Fruit fly (Drosophila melanogaster) whole organism, embryonic: ENCODE data around the gene spd-2.

Experiments
- Abd-B ChIP-seq: fragments of 200-800 bp; sonication (Bioruptor generic); optimal IDR thresholded peaks from 2 replicates; lab custom pipeline; 2018; ENCODE audit warnings: missing biosample characterization, mild to moderate bottlenecking, missing genetic modification characterization, moderate library complexity
- Atf6 ChIP-seq: fragments of 200-800 bp; sonication (Bioruptor generic); IDR thresholded peaks from 2 replicates; pipeline ENCODE4 v1.3.6; 2022; ENCODE audit warnings: missing biosample characterization, missing genetic modification characterization
- BEAF-32 ChIP-seq: fragments of 200-800 bp; sonication (Bioruptor generic); optimal IDR thresholded peaks from 3 replicates; lab custom pipeline; 2017; ENCODE audit warnings: missing biosample characterization, missing genetic modification characterization, mild to moderate bottlenecking, moderate library complexity, missing genetic modification reagents
- Bdp1 ChIP-seq: fragments of 200-800 bp; sonication (Bioruptor generic); optimal IDR thresholded peaks from 3 replicates; lab custom pipeline; 2016; ENCODE audit warnings: missing biosample characterization, missing genetic modification characterization
- CG1024 ChIP-seq: fragments of 200-800 bp; sonication (Bioruptor generic); IDR thresholded peaks from 2 replicates; pipeline ENCODE4 v1.3.6; 2022; ENCODE audit warnings: missing biosample characterization, missing genetic modification characterization
- CG12104 ChIP-seq: fragments of 200-800 bp; sonication (Bioruptor generic); optimal IDR thresholded peaks from 3 replicates; lab custom pipeline; 2016; ENCODE audit warnings: missing biosample characterization, missing genetic modification characterization
- CG12236 ChIP-seq: fragments of 200-800 bp; sonication (Bioruptor generic); optimal IDR thresholded peaks from 2 replicates; lab custom pipeline; 2016; ENCODE audit warnings: missing biosample characterization, missing genetic modification characterization
- CG1602 ChIP-seq: fragments of 200-800 bp; sonication (Bioruptor generic); optimal IDR thresholded peaks from 3 replicates; lab custom pipeline; 2016; ENCODE audit warnings: missing biosample characterization, missing genetic modification characterization
- CG16815 ChIP-seq: fragments of 200-800 bp; sonication (Bioruptor generic); optimal IDR thresholded peaks from 3 replicates; lab custom pipeline; 2017; ENCODE audit warnings: missing biosample characterization, mild to moderate bottlenecking, missing genetic modification characterization
- CG16863 ChIP-seq: fragments of 200-800 bp; sonication (Bioruptor generic); optimal IDR thresholded peaks from 3 replicates; lab custom pipeline; 2016; ENCODE audit warnings: missing biosample characterization, missing genetic modification characterization
- CG18476 ChIP-seq: fragments of 200-800 bp; sonication (Bioruptor generic); optimal IDR thresholded peaks from 2 replicates; lab custom pipeline; 2016; ENCODE audit warnings: missing biosample characterization, mild to moderate bottlenecking, missing genetic modification characterization
- CG18764 ChIP-seq: fragments of 200-800 bp; sonication (Bioruptor generic); optimal IDR thresholded peaks from 3 replicates; lab custom pipeline; 2016; ENCODE audit warnings: missing biosample characterization, missing genetic modification characterization
- CG2199 ChIP-seq: fragments of 200-800 bp; sonication (Bioruptor generic); IDR thresholded peaks from 3 replicates; pipeline ENCODE4 v1.3.6; 2022; ENCODE audit warnings: missing biosample characterization, missing genetic modification characterization
- CG2678 ChIP-seq: fragments of 200-800 bp; sonication (Bioruptor generic); optimal IDR thresholded peaks from 3 replicates; lab custom pipeline; 2019; ENCODE audit warnings: missing biosample characterization, mild to moderate bottlenecking, missing genetic modification characterization, moderate library complexity
- CG30020 ChIP-seq: fragments of 200-800 bp; optimal IDR thresholded peaks from 2 replicates; lab custom pipeline; 2019; ENCODE audit warnings: missing biosample characterization, mild to moderate bottlenecking, missing genetic modification characterization, moderate library complexity
- CG4282 ChIP-seq: fragments of 200-800 bp; sonication (Bioruptor generic); optimal IDR thresholded peaks from 2 replicates; lab custom pipeline; 2016; ENCODE audit warnings: missing biosample characterization, missing genetic modification characterization
- CG4360 ChIP-seq: fragments of 200-800 bp; sonication (Bioruptor generic); IDR thresholded peaks from 2 replicates; pipeline ENCODE4 v1.3.6; 2022; ENCODE audit warnings: missing biosample characterization, missing genetic modification characterization
- CG9609 ChIP-seq: fragments of 200-800 bp; sonication (Bioruptor generic); optimal IDR thresholded peaks from 3 replicates; lab custom pipeline; 2016; ENCODE audit warnings: missing biosample characterization, missing genetic modification characterization
- CG9727 ChIP-seq: fragments of 200-800 bp; sonication (Bioruptor generic); optimal IDR thresholded peaks from 3 replicates; lab custom pipeline; 2017; ENCODE audit warnings: missing biosample characterization, mild to moderate bottlenecking, missing genetic modification characterization
- CTCF ChIP-seq: fragments of 200-800 bp; sonication (Bioruptor generic); optimal IDR thresholded peaks from 2 replicates; lab custom pipeline; 2017; ENCODE audit warnings: missing biosample characterization, mild to moderate bottlenecking, missing genetic modification characterization, moderate library complexity
- Doc2 ChIP-seq: fragments of 200-800 bp; sonication (Bioruptor generic); IDR thresholded peaks from 2 replicates; pipeline ENCODE4 v1.3.6; 2022; ENCODE audit warnings: missing biosample characterization, missing genetic modification characterization
- ERR ChIP-seq: fragments of 200-800 bp; sonication (Bioruptor generic); optimal IDR thresholded peaks from 2 replicates; lab custom pipeline; 2016; ENCODE audit warnings: missing biosample characterization, missing genetic modification characterization
- Ets65A ChIP-seq: fragments of 200-800 bp; sonication (Bioruptor generic); peaks from one replicate; lab custom pipeline; 2016; ENCODE audit warnings: missing biosample characterization, missing genetic modification characterization
- Fer2 ChIP-seq: fragments of 200-800 bp; sonication (Bioruptor generic); optimal IDR thresholded peaks from 2 replicates; lab custom pipeline; 2018; ENCODE audit warnings: missing biosample characterization, mild to moderate bottlenecking, missing genetic modification characterization, moderate library complexity
- Hr39 ChIP-seq: fragments of >200 bp; optimal IDR thresholded peaks from 2 replicates; lab custom pipeline; 2017
- Hr51 ChIP-seq, 2 experiments: fragments of 200-800 bp; sonication (Bioruptor generic); optimal IDR thresholded peaks; 2 replicates in 1 of 2; 3 replicates in 1 of 2; lab custom pipeline; 2016 to 2018; ENCODE audit warnings: missing biosample characterization in 2 of 2, missing genetic modification characterization in 2 of 2, mild to moderate bottlenecking in 1 of 2, moderate library complexity in 1 of 2
- MESR4 ChIP-seq: fragments of 200-800 bp; sonication (Bioruptor generic); optimal IDR thresholded peaks from 2 replicates; lab custom pipeline; 2018; ENCODE audit warnings: missing biosample characterization, mild to moderate bottlenecking, missing genetic modification characterization, moderate library complexity
- NC2β ChIP-seq: fragments of 200-800 bp; sonication (Bioruptor generic); optimal IDR thresholded peaks from 2 replicates; lab custom pipeline; 2016; ENCODE audit warnings: missing biosample characterization, missing genetic modification characterization
- Oli ChIP-seq: fragments of 200-800 bp; sonication (Bioruptor generic); optimal IDR thresholded peaks from 2 replicates; lab custom pipeline; 2018; ENCODE audit warnings: missing biosample characterization, mild to moderate bottlenecking, missing genetic modification characterization, moderate library complexity
- Sox100B ChIP-seq: fragments of 200-800 bp; sonication (Bioruptor generic); optimal IDR thresholded peaks from 3 replicates; lab custom pipeline; 2018; ENCODE audit warnings: missing biosample characterization, mild to moderate bottlenecking, missing genetic modification characterization
- Taf1 ChIP-seq: fragments of 200-800 bp; sonication (Bioruptor generic); IDR thresholded peaks from 2 replicates; pipeline ENCODE4 v1.3.6; 2022; ENCODE audit warnings: missing biosample characterization, missing genetic modification characterization
- Tbp ChIP-seq: fragments of >200 bp; optimal IDR thresholded peaks from 2 replicates; lab custom pipeline; 2018; ENCODE audit warnings: missing biosample characterization, missing genetic modification characterization
- ato ChIP-seq: fragments of 200-800 bp; sonication (Bioruptor generic); IDR thresholded peaks from 2 replicates; pipeline ENCODE4 v1.3.6; 2022; ENCODE audit warnings: missing biosample characterization, missing genetic modification characterization; ENCODE audit not compliant: partially characterized antibody
- chif ChIP-seq, 2 experiments: fragments of 200-800 bp; sonication (Bioruptor generic); optimal IDR thresholded peaks; 3 replicates each; lab custom pipeline; 2016; ENCODE audit warnings: missing biosample characterization in 2 of 2, missing genetic modification characterization in 2 of 2
- dm ChIP-seq: fragments of 200-800 bp; sonication (Bioruptor generic); optimal IDR thresholded peaks from 3 replicates; lab custom pipeline; 2016; ENCODE audit warnings: missing biosample characterization, missing genetic modification characterization
- exex ChIP-seq: fragments of 200-800 bp; sonication (Bioruptor generic); optimal IDR thresholded peaks from 4 replicates; lab custom pipeline; 2018; ENCODE audit warnings: missing biosample characterization, mild to moderate bottlenecking, missing genetic modification characterization, moderate library complexity
- fru ChIP-seq: fragments of >200 bp; optimal IDR thresholded peaks from 2 replicates; lab custom pipeline; 2017
- ham ChIP-seq: fragments of 200-800 bp; sonication (Bioruptor generic); IDR thresholded peaks from 2 replicates; pipeline ENCODE4 v1.3.6; 2022; ENCODE audit warnings: missing biosample characterization, missing genetic modification characterization
- hkb ChIP-seq, 2 experiments: fragments of 200-800 bp in 1 of 2; fragments of >200 bp in 1 of 2; sonication (Bioruptor generic) in 1 of 2; IDR thresholded peaks in 1 of 2; optimal IDR thresholded peaks in 1 of 2; 2 replicates each; pipeline versions ENCODE4 v1.3.6 to Lab custom; 2017 to 2022; ENCODE audit warnings: missing biosample characterization in 1 of 2, missing genetic modification characterization in 1 of 2
- mam ChIP-seq: fragments of 200-800 bp; sonication (Bioruptor generic); optimal IDR thresholded peaks from 3 replicates; lab custom pipeline; 2016; ENCODE audit warnings: missing biosample characterization, missing genetic modification characterization
- org-1 ChIP-seq: fragments of 200-800 bp; sonication (Bioruptor generic); optimal IDR thresholded peaks from 2 replicates; lab custom pipeline; 2017; ENCODE audit warnings: missing biosample characterization, missing genetic modification characterization
- pfk ChIP-seq: fragments of 200-800 bp; sonication (Bioruptor generic); optimal IDR thresholded peaks from 2 replicates; lab custom pipeline; 2018; ENCODE audit warnings: missing biosample characterization, mild to moderate bottlenecking, missing genetic modification characterization, moderate library complexity
- phol ChIP-seq: fragments of 200-800 bp; sonication (Bioruptor generic); optimal IDR thresholded peaks from 3 replicates; lab custom pipeline; 2018; ENCODE audit warnings: missing biosample characterization, mild to moderate bottlenecking, missing genetic modification characterization, moderate library complexity
- schlank ChIP-seq: fragments of 200-800 bp; sonication (Bioruptor generic); optimal IDR thresholded peaks from 2 replicates; lab custom pipeline; 2018; ENCODE audit warnings: missing biosample characterization, mild to moderate bottlenecking, missing genetic modification characterization
- sens ChIP-seq: fragments of 200-800 bp; sonication (Bioruptor generic); peaks from one replicate; lab custom pipeline; 2016; ENCODE audit warnings: missing biosample characterization, missing genetic modification characterization
- slou ChIP-seq: fragments of 200-800 bp; sonication (Bioruptor generic); optimal IDR thresholded peaks from 3 replicates; lab custom pipeline; 2016; ENCODE audit warnings: missing biosample characterization, missing genetic modification characterization
- sna ChIP-seq: fragments of 200-800 bp; sonication (Bioruptor generic); IDR thresholded peaks from 2 replicates; pipeline ENCODE4 v1.3.6; 2022; ENCODE audit warnings: missing biosample characterization, missing genetic modification characterization; ENCODE audit not compliant: partially characterized antibody
- ssp ChIP-seq: fragments of 200-800 bp; sonication (Bioruptor generic); IDR thresholded peaks from 2 replicates; pipeline ENCODE4 v1.3.6; 2022; ENCODE audit warnings: missing biosample characterization, missing genetic modification characterization
- sug ChIP-seq: fragments of 200-800 bp; optimal IDR thresholded peaks from 2 replicates; lab custom pipeline; 2019; ENCODE audit warnings: missing biosample characterization, mild to moderate bottlenecking, missing genetic modification characterization, moderate library complexity
- tup ChIP-seq: fragments of 200-800 bp; sonication (Bioruptor generic); optimal IDR thresholded peaks from 2 replicates; lab custom pipeline; 2016; ENCODE audit warnings: missing biosample characterization, mild to moderate bottlenecking, missing genetic modification characterization, moderate library complexity
- tx ChIP-seq: fragments of 200-800 bp; sonication (Bioruptor generic); optimal IDR thresholded peaks from 2 replicates; lab custom pipeline; 2016; ENCODE audit warnings: missing biosample characterization, missing genetic modification characterization

Gene spd-2

DNA sequence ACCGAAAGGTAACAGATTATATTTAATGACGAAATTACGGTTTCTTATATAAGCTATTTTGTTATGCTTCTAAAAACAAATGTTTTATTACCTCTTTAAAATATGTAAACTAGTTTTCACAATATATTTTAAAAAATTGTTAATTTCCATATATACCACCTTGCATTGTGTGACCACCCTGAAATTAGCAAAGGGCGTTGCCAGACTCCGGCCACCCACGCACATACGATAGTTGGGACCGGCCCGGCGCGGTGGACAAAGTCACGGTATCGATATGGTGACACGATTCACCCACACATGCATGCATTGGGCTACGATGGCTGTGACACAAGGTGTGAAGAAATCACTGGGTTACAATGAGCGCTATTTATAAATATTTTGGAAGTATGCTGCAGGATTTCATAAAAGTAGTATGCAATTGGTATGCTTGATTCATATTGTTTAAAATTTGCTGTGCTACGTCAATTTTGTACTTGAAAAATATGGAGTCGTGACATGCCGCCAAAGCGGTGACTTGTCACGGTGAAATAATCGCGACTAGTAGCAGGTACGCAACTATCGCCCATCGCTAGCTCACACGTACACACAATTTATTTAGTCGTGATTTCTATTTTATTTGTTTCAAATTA lies 6.7 kb downstream of the spd-2 start (continued):
- TF ChIP-seq ato (GFP tag; lab: Robert Waterston, UW) (peak; percentile 60), Bdp1 (GFP tag; lab: Kevin White, UChicago) (peak; percentile 64), pfk (GFP tag; lab: Kevin White, UChicago) (no peak), CG4282 (GFP tag; lab: Kevin White, UChicago) (peak; percentile 6), Oli (peak; percentile 21), CG16863 (GFP tag; lab: Kevin White, UChicago) (peak; percentile 60), CG2199 (GFP tag; lab: Robert Waterston, UW) (0 out of 3 replicates have a peak, but pooled peaks have one; percentile 30), Tbp (GFP tag; lab: Kevin White, UChicago) (no peak), sug (tag; lab: Kevin White, UChicago) (peak; percentile 84), MESR4 (GFP tag; lab: Kevin White, UChicago) (no peak), Sox100B (GFP tag; lab: Kevin White, UChicago) (no peak), CG16815 (GFP tag; lab: Kevin White, UChicago) (peak; percentile 30), tx (GFP tag; lab: Kevin White, UChicago) (peak; percentile 41), sens (peak; percentile 96), CG18476 (GFP tag; lab: Kevin White, UChicago) (peak; percentile 53), Abd-B (GFP tag; lab: Kevin White, UChicago) (peak; percentile 73), phol (tag; lab: Kevin White, UChicago) (peak; percentile 76), ERR (GFP tag; lab: Kevin White, UChicago) (no peak), ssp (GFP tag; lab: Robert Waterston, UW) (peak; percentile 44; the same call in 1 of the 2 replicates), ham (GFP tag; lab: Robert Waterston, UW) (no peak), Doc2 (GFP tag; lab: Robert Waterston, UW) (no peak), CG2678 (tag; lab: Kevin White, UChicago) (peak; percentile 70), Hr39 (lab: Kevin White, UChicago) (no peak), Hr51 (GFP tag; optimal IDR thresholded peaks at IDR 0.05; lab: Kevin White, UChicago) (peak; percentile 55 to 63), CG9727 (GFP tag; lab: Kevin White, UChicago) (peak; percentile 68), CG12236 (GFP tag; lab: Kevin White, UChicago) (no peak), schlank (tag; lab: Kevin White, UChicago) (no peak), BEAF-32 (peak; percentile 100), hkb (optimal IDR thresholded peaks at IDR 0.05; lab: Kevin White, UChicago) (peak; percentile 78), hkb (GFP tag; IDR thresholded peaks at IDR 0.05; lab: Robert Waterston, UW) (peak; percentile 51), CG18764 (GFP tag; lab: Kevin White, UChicago) (no peak), Taf1 (no peak), CTCF (GFP tag; lab: Kevin White, UChicago) (no peak), CG1602 (peak; percentile 36), exex (no peak), CG9609 (peak; percentile 62), CG1024 (0 out of 2 replicates have a peak, but pooled peaks have one; percentile 18), chif (GFP tag; optimal IDR thresholded peaks at IDR 0.05; lab: Kevin White, UChicago) (peak; percentile 9 to 36), Fer2 (tag; lab: Kevin White, UChicago) (peak; percentile 17), NC2β (peak; percentile 11), dm (GFP tag; lab: Kevin White, UChicago) (peak; percentile 82), fru (lab: Kevin White, UChicago) (no peak), CG30020 (tag; lab: Kevin White, UChicago) (peak; percentile 70), tup (GFP tag; lab: Kevin White, UChicago) (peak; percentile 10), slou (GFP tag; lab: Kevin White, UChicago) (no peak), org-1 (GFP tag; lab: Kevin White, UChicago) (no peak), CG12104 (GFP tag; lab: Kevin White, UChicago) (no peak), mam (peak; percentile 67), Ets65A (GFP tag; lab: Kevin White, UChicago) (peak; percentile 97), CG4360 (GFP tag; lab: Robert Waterston, UW) (peak; percentile 36; the same call in 1 of the 2 replicates), Atf6 (GFP tag; lab: Robert Waterston, UW) (peak; percentile 64; the same call in 1 of the 2 replicates), sna (GFP tag; lab: Robert Waterston, UW) (peak; percentile 96)
